Fruit fly (Drosophila melanogaster) Kc167 (cell line): Measurements from ENCODE around the gene escl.
"Not testable (repeated sequence)": the region's sequence is repeated elsewhere in the genome, so short reads cannot be mapped to it uniquely, and the experiment has no call there.

Source experiments
- Myc ChIP-seq: fragments of >200 bp; optimal IDR thresholded peaks from 2 replicates; lab custom pipeline; 2017; ENCODE audit warnings: missing external identifiers
- Sin3A ChIP-seq: fragments of >200 bp; optimal IDR thresholded peaks from 2 replicates; lab custom pipeline; 2018; ENCODE audit warnings: missing external identifiers
- h ChIP-seq: fragments of >200 bp; optimal IDR thresholded peaks from 3 replicates; lab custom pipeline; 2018; ENCODE audit warnings: missing external identifiers
- insv ChIP-seq: fragments of >200 bp; optimal IDR thresholded peaks from 3 replicates; lab custom pipeline; 2018; ENCODE audit warnings: missing external identifiers
- psq ChIP-seq: fragments of >200 bp; optimal IDR thresholded peaks from 2 replicates; lab custom pipeline; 2017; ENCODE audit warnings: missing external identifiers
- ttk ChIP-seq: sonication (Bioruptor generic); optimal IDR thresholded peaks from 2 replicates; lab custom pipeline; 2017; ENCODE audit warnings: missing external identifiers

Gene escl

DNA sequence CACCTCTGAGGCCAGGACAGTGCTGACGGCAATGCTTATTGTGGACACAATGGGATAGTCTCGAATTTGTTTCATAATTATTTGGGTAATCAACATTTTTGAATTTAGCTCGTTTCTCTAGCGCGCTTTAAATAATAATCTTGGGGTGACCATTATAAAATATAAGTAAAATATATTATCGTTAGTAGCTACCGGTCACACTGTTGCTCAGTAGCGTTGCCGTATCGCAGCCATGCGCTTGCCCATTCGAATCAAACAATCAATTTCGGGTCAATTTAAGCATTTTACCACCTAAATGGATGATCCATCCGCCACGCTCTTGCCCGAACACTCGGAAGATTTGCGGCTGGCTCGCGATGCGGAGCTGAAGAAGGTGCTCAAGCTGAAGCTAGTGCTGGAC lies 998 bp upstream of the escl start, which contains the start of the genes zuc and dgt2:
Gene zuc, minus strand, starts transcription at position 154 of the 400 bp plus-strand sequence.
Gene dgt2, plus strand, starts transcription at position 208 of the 400 bp plus-strand sequence.
- TF ChIP-seq h, result no peak
- no peak for TF ChIP-seq Sin3A (lab: Kevin White, UChicago)
- TF ChIP-seq psq (lab: Kevin White, UChicago), result no peak
- no peak for TF ChIP-seq ttk
- TF ChIP-seq insv (lab: Kevin White, UChicago), result no peak
- TF ChIP-seq Myc (lab: Kevin White, UChicago), result no peak

DNA sequence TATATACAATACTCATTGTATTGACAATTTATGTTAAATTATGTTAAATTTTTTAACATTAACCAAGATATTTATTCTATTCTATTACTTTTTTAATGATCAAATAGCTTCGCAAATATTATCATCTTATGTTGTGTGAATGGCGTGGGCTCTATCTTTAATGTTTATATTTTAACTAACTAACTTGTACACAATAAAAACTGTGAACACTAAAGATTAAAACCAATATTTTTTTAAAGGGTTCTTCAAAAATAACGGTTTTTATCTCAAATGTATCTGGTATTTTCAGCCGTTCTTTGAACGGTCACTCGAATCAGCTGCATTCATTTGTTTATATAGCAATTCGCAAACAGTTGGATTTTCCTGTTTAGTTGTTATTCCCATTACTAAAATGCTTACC lies 1.9 kb downstream of the escl start, which contains the start of gene Ada1-2:
Gene Ada1-2, plus strand, starts transcription at position 301 of the 400 bp plus-strand sequence.
- not testable (repeated sequence) for TF ChIP-seq insv (lab: Kevin White, UChicago); h; ttk

DNA sequence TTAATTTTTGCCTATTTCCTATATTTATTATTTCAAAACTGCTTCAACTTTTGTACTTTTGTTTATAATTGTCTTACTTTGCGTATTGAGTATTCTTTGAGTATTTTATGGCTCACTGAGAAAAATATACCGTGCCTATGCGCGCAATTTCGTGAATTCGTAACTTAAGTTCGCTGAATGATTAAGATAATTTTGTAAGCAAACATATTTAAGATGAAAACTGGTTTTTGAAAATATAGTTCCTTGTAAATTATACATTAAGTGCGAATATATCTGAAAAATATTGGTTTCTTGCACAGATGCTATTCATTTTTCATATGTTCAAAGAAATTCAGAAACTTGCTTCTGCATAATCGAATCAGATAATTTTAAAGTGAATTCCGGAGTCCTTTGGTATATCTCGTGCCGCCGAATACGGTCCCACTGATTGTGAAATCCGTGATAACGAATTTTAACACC lies 4.6 kb downstream of the escl start, which contains the start of the genes CG18789 and Qtzl:
Gene CG18789, minus strand, starts transcription at position 101 of the 459 bp plus-strand sequence.
Gene Qtzl, plus strand, starts transcription at position 409 of the 459 bp plus-strand sequence.
- not testable (repeated sequence) for TF ChIP-seq psq (lab: Kevin White, UChicago); h; insv (lab: Kevin White, UChicago)

DNA sequence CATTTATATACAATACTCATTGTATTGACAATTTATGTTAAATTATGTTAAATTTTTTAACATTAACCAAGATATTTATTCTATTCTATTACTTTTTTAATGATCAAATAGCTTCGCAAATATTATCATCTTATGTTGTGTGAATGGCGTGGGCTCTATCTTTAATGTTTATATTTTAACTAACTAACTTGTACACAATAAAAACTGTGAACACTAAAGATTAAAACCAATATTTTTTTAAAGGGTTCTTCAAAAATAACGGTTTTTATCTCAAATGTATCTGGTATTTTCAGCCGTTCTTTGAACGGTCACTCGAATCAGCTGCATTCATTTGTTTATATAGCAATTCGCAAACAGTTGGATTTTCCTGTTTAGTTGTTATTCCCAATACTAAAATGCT lies 5.8 kb downstream of the escl start, which contains the start of gene Ada1-1:
Gene Ada1-1, plus strand, starts transcription at position 301 of the 400 bp plus-strand sequence.
- not testable (repeated sequence) for TF ChIP-seq insv, Myc, Sin3A (lab: Kevin White, UChicago)

DNA sequence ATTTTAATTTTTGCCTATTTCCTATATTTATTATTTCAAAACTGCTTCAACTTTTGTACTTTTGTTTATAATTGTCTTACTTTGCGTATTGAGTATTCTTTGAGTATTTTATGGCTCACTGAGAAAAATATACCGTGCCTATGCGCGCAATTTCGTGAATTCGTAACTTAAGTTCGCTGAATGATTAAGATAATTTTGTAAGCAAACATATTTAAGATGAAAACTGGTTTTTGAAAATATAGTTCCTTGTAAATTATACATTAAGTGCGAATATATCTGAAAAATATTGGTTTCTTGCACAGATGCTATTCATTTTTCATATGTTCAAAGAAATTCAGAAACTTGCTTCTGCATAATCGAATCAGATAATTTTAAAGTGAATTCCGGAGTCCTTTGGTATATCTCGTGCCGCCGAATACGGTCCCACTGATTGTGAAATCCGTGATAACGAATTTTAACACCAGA lies 8.5 kb downstream of the escl start, which contains the start of the genes CG18787 and Nfs1:
Gene CG18787, minus strand, starts transcription at position 101 of the 465 bp plus-strand sequence.
Gene Nfs1, plus strand, starts transcription at position 415 of the 465 bp plus-strand sequence.
- TF ChIP-seq psq (lab: Kevin White, UChicago); insv (lab: Kevin White, UChicago); h: not testable (repeated sequence)

DNA sequence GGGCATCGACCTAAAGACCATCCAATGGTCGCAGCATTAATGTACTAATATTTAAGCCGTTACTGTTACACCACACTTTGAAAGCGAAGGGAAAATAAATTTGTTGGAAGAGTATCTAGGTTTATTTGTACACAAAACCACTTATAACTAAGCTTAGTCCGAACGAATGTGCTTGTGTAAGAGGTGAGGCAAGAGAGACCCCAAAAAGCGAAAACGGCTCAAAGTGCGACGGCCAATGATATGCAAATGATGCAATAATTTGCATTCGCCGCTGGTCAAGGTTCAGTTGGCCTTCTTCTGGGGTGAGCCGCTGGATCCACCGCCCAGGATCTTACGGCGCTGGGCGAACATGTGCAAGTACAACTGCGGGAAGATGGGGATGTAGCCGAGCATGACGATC lies 10.4 kb downstream of the escl start:
- TF ChIP-seq insv (lab: Kevin White, UChicago), result no peak
- no peak for TF ChIP-seq Sin3A (lab: Kevin White, UChicago)
- no peak for TF ChIP-seq h
- TF ChIP-seq Myc (lab: Kevin White, UChicago), result no peak
- no peak for TF ChIP-seq psq (lab: Kevin White, UChicago)
- TF ChIP-seq ttk, result no peak

DNA sequence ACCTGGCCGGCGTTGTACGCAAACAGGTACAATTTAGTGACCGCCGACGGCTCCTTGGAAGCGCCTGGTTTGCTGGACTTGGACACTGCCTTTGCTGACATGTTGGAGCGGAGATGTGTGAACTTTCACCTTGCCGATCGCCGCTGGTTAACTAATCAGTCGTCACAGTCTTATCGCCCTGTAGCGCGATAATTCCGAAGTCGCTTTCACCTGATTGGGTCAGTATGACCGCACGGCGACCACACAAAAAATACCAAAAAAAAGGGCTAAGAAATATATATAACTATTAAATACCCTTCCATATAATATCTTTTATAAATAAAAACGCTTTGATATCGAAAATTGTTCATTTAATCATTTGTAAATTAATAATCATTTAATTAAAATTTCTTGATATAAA lies 11.3 kb downstream of the escl start, which contains the start of gene Hacd1:
Gene Hacd1, minus strand, starts transcription at position 216 of the 400 bp plus-strand sequence.
- TF ChIP-seq Sin3A (lab: Kevin White, UChicago) (no peak), h (no peak), psq (lab: Kevin White, UChicago) (no peak), insv (lab: Kevin White, UChicago) (no peak), Myc (lab: Kevin White, UChicago) (no peak), ttk (no peak)

DNA sequence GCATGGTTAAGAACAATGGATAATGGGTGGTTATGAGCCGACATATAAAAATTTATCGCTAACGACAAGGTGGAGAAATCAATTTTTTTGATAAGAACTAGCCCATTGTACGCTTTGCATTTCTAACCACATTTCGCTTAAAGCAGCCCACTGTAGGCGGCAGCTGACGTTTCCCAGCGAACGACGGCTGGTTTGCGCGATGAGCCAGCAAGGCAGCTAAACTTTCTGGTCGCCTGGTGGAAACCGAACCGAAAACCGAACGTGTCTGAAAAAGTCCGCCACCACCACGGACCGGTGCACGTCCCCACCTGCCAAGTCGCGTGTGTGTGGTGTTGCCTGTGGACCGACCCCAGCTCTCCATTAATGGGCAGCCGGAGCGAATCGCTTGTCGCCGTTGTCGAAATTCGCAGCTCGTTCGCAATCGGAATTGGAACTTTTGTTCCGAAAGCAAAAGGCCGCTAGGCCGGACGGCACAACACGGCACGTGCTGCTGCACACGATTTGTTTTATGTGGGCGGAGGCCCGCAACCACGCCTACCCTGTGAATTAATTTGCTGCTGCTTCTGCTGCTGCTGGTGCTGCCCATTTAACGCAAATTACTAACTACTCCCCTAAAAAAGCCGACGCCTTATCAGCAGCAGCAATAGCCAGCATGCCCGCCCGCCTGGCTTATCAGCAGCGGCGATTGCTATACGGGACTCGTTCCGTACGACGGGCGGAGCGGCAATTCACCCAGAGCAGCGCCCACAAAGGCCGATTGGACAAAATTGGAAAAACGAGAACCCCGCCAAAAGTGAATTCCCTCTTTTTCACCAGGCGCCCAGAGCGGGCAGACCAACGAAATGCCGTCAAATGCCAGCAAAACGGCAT lies 12.4 kb downstream of the escl start:
- no peak for TF ChIP-seq ttk
- TF ChIP-seq psq (lab: Kevin White, UChicago), result no peak
- no peak for TF ChIP-seq Sin3A (lab: Kevin White, UChicago)
- no peak for TF ChIP-seq Myc (lab: Kevin White, UChicago)
- TF ChIP-seq h, result no peak
- no peak for TF ChIP-seq insv (lab: Kevin White, UChicago)

DNA sequence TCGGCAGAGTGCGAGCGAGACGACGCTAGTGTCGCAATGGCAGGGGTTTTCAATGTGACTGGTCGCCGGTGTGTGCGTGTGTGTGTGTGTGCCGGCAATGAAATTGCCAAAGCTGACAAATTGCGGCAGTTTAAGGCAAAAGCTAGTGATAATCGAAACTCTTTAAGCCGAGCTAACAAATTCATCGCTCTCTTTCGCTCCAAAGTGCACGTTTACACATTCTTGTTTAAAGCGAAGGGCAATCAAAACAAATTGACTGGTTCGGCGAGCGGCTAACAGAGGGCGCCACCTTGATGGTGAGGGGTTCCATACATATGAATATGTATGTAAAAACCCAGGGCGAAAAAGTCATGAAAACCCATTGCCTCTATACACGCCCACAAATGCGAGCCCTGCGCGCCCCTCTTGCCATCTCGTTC lies 13.1 kb downstream of the escl start:
- TF ChIP-seq insv (lab: Kevin White, UChicago), result no peak
- no peak for TF ChIP-seq psq (lab: Kevin White, UChicago)
- TF ChIP-seq ttk, result no peak
- no peak for TF ChIP-seq Sin3A (lab: Kevin White, UChicago)
- no peak for TF ChIP-seq h
- no peak for TF ChIP-seq Myc (lab: Kevin White, UChicago)

DNA sequence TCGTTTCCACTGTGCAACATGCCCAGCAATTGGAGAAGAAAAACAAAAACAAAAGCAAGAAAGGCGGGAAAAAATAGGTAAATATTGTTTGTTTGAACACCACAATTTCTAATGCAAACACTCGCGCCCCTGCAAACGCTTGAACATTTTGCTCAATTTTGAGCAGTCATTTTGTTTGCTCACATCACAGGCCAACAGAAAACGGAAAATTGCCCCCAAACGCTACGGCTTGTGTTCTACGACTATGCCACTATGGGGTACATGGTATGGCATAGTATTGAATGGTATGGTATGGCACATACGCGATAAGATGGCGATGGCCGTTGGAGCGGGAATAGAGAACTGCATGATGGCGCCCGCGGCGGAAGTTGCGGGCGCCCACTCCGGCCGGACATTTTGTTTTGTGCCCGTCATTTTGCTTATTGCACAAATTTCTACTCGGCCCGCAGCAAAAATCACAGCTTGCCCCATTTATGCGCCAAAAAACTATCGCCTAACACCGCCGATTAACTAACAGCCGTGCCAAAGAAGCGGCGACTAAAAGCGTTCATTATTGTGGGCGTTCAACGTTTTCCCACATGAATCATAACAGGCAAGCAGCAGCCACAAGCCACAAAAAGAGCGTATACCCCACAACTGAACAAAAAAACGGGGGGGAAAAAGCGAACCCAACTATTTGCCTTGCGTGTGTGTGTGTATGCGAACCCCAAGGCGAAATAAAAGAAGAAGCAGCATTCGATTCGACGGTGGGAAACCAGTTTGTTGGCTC lies 13.7 kb downstream of the escl start:
- TF ChIP-seq Myc (lab: Kevin White, UChicago), result no peak
- TF ChIP-seq h, result no peak
- TF ChIP-seq Sin3A (lab: Kevin White, UChicago), result no peak
- no peak for TF ChIP-seq ttk
- no peak for TF ChIP-seq insv (lab: Kevin White, UChicago)
- TF ChIP-seq psq (lab: Kevin White, UChicago), result no peak
